Worm (Caenorhabditis elegans) whole organism, L1 larva: ENCODE measurements around the gene rpoa-1.
"Not testable (repeated sequence)": the region's sequence is repeated elsewhere in the genome, so short reads cannot be mapped to it uniquely, and the experiment has no call there.

Source experiments
- ama-1 ChIP-seq: fragments of 150-350 bp; optimal IDR thresholded peaks from 2 replicates; lab custom pipeline; 2014
- egl-13 ChIP-seq: sonication (generic microtip); optimal IDR thresholded peaks from 2 replicates; lab custom pipeline; 2016; ENCODE audit warnings: missing genotype, missing genetic modification reagents, missing genetic modification characterization, missing compliant biosample characterization
- elt-2 ChIP-seq: sonication (generic microtip); optimal IDR thresholded peaks from 2 replicates; lab custom pipeline; 2016; ENCODE audit warnings: missing genetic modification characterization, mild to moderate bottlenecking, inconsistent platforms, missing compliant biosample characterization, missing genetic modification reagents
- nhr-20 ChIP-seq: sonication (generic microtip); optimal IDR thresholded peaks from 2 replicates; lab custom pipeline; 2016; ENCODE audit warnings: mild to moderate bottlenecking, missing genetic modification characterization, missing compliant biosample characterization
- nhr-237 ChIP-seq: fragments of 150-350 bp; optimal IDR thresholded peaks from 2 replicates; lab custom pipeline; 2014; ENCODE audit warnings: missing biosample characterization, missing genetic modification characterization
- pqm-1 ChIP-seq: sonication (generic microtip); optimal IDR thresholded peaks from 3 replicates; lab custom pipeline; 2017; ENCODE audit warnings: missing biosample characterization, missing genetic modification characterization
- swsn-7 ChIP-seq: sonication (generic microtip); optimal IDR thresholded peaks from 2 replicates; lab custom pipeline; 2016; ENCODE audit warnings: missing genetic modification characterization, missing compliant biosample characterization
- xbp-1 ChIP-seq: sonication (generic microtip); optimal IDR thresholded peaks from 2 replicates; lab custom pipeline; 2016; ENCODE audit warnings: missing genetic modification characterization, missing compliant biosample characterization
- zag-1 ChIP-seq: fragments of 150-350 bp; optimal IDR thresholded peaks from 2 replicates; lab custom pipeline; 2014; ENCODE audit warnings: missing biosample characterization, missing genetic modification characterization

- TF ChIP-seq zag-1 (tag; lab: Kevin White, UChicago); nhr-20 (tag; lab: Kevin White, UChicago); egl-13; pqm-1 (tag; lab: Kevin White, UChicago); xbp-1 (tag; lab: Kevin White, UChicago); ama-1 (lab: Kevin White, UChicago); nhr-237 (tag; lab: Kevin White, UChicago); elt-2 (tag; lab: Kevin White, UChicago); swsn-7 (tag; lab: Kevin White, UChicago): not testable (repeated sequence)
These were observed 39.9 kb downstream of the rpoa-1 start, which contains the start of gene C31C9.9 for ce11 chrII:13654723-13655122.
